Worm (Caenorhabditis elegans) whole organism, young adult: ENCODE measurements around the gene C28H8.8.

Experiments
- B0019.2 ChIP-seq: fragments of 200-800 bp; sonication (Bioruptor generic); conservative IDR thresholded peaks from 2 replicates; pipeline ENCODE4 v1.3.6; 2022; ENCODE audit warnings: missing genetic modification reagents, missing genetic modification characterization, missing compliant biosample characterization
- B0261.1 ChIP-seq: sonication (generic microtip); optimal IDR thresholded peaks from 2 replicates; lab custom pipeline; 2016; ENCODE audit warnings: mild to moderate bottlenecking, missing genetic modification characterization, moderate library complexity, missing compliant biosample characterization
- B0336.3 ChIP-seq: fragments of 200-800 bp; sonication (Bioruptor generic); IDR thresholded peaks from 2 replicates; pipeline ENCODE4 v1.3.6; 2022; ENCODE audit warnings: missing genetic modification characterization, missing compliant biosample characterization
- F33H1.4 ChIP-seq: fragments of 200-800 bp; sonication (Bioruptor generic); IDR thresholded peaks from 2 replicates; pipeline ENCODE4 v1.3.6; 2022; ENCODE audit warnings: missing genetic modification reagents, missing genetic modification characterization, missing compliant biosample characterization
- F37B4.10 ChIP-seq: fragments of 200-800 bp; sonication (Bioruptor generic); IDR thresholded peaks from 2 replicates; pipeline ENCODE4 v1.3.6; 2022; ENCODE audit warnings: missing genetic modification characterization, missing compliant biosample characterization
- F49E8.2 ChIP-seq: sonication (generic microtip); optimal IDR thresholded peaks from 3 replicates; lab custom pipeline; 2017; ENCODE audit warnings: missing genetic modification characterization, mild to moderate bottlenecking, missing compliant biosample characterization, antibody characterized with exemption, moderate library complexity; ENCODE audit not compliant: insufficient read depth
- F52B5.7 ChIP-seq: sonication (generic microtip); optimal IDR thresholded peaks from 2 replicates; lab custom pipeline; 2016; ENCODE audit warnings: mild to moderate bottlenecking, missing genetic modification characterization, missing compliant biosample characterization
- F55B11.4 ChIP-seq: sonication (generic microtip); optimal IDR thresholded peaks from 2 replicates; lab custom pipeline; 2016; ENCODE audit warnings: missing compliant biosample characterization, missing genetic modification characterization, borderline replicate concordance; ENCODE audit not compliant: insufficient read depth
- F57A8.1 ChIP-seq: fragments of 200-800 bp; sonication (Bioruptor generic); optimal IDR thresholded peaks from 2 replicates; lab custom pipeline; 2018; ENCODE audit warnings: mild to moderate bottlenecking, missing genetic modification characterization, moderate library complexity, missing compliant biosample characterization
- Y95B8A.8 ChIP-seq: fragments of 200-800 bp; sonication (Bioruptor generic); IDR thresholded peaks from 2 replicates; pipeline ENCODE4 v1.3.6; 2022; ENCODE audit warnings: missing genetic modification reagents, missing genetic modification characterization, missing compliant biosample characterization
- akir-1 ChIP-seq: fragments of 200-800 bp; sonication (Bioruptor generic); optimal IDR thresholded peaks from 2 replicates; lab custom pipeline; 2018; ENCODE audit warnings: mild to moderate bottlenecking, missing genetic modification characterization, moderate library complexity, missing compliant biosample characterization
- ama-1 ChIP-seq, 3 experiments: fragments of 150-350 bp in 1 of 3; sonication (generic microtip) in 2 of 3; optimal IDR thresholded peaks; 2 replicates each; lab custom pipeline; 2014 to 2018; ENCODE audit warnings: missing biosample characterization in 2 of 3, missing genetic modification characterization in 2 of 3, missing genetic modification reagents in 2 of 3
- aptf-2 ChIP-seq: fragments of 200-800 bp; sonication (Bioruptor generic); conservative IDR thresholded peaks from 2 replicates; pipeline ENCODE4 v1.3.6; 2022; ENCODE audit warnings: missing genetic modification reagents, missing genetic modification characterization, missing compliant biosample characterization
- aptf-3 ChIP-seq: fragments of 200-800 bp; sonication (Bioruptor generic); IDR thresholded peaks from 2 replicates; pipeline ENCODE4 v1.3.6; 2022; ENCODE audit warnings: missing genetic modification characterization, missing compliant biosample characterization
- athp-1 ChIP-seq: sonication (generic microtip); optimal IDR thresholded peaks from 2 replicates; lab custom pipeline; 2017; ENCODE audit warnings: mild to moderate bottlenecking, missing genetic modification characterization, missing compliant biosample characterization
- attf-3 ChIP-seq: fragments of 200-800 bp; sonication (Bioruptor generic); conservative IDR thresholded peaks from 2 replicates; pipeline ENCODE4 v1.3.6; 2022; ENCODE audit warnings: missing genetic modification reagents, missing genetic modification characterization, missing compliant biosample characterization
- attf-5 ChIP-seq: fragments of 200-800 bp; sonication (Bioruptor generic); optimal IDR thresholded peaks from 2 replicates; lab custom pipeline; 2018; ENCODE audit warnings: mild to moderate bottlenecking, missing genetic modification characterization, missing compliant biosample characterization
- ccch-3 ChIP-seq: fragments of 200-800 bp; sonication (Bioruptor generic); optimal IDR thresholded peaks from 2 replicates; lab custom pipeline; 2018; ENCODE audit warnings: mild to moderate bottlenecking, missing genetic modification characterization, missing compliant biosample characterization
- ceh-58 ChIP-seq: fragments of 200-800 bp; sonication (Bioruptor generic); IDR thresholded peaks from 2 replicates; pipeline ENCODE4 v1.3.6; 2022; ENCODE audit warnings: missing genetic modification characterization, missing compliant biosample characterization
- die-1 ChIP-seq: sonication (generic microtip); optimal IDR thresholded peaks from 2 replicates; lab custom pipeline; 2016; ENCODE audit warnings: missing genotype, mild to moderate bottlenecking, missing genetic modification characterization, missing compliant biosample characterization
- dpl-1 ChIP-seq: fragments of 150-350 bp; optimal IDR thresholded peaks from 2 replicates; lab custom pipeline; 2014; ENCODE audit warnings: missing biosample characterization, missing genetic modification reagents, missing genetic modification characterization
- fkh-3 ChIP-seq: sonication (generic microtip); optimal IDR thresholded peaks from 2 replicates; lab custom pipeline; 2016; ENCODE audit warnings: mild to moderate bottlenecking, missing genetic modification characterization, missing compliant biosample characterization
- hsf-1 ChIP-seq: fragments of 200-800 bp; sonication (Bioruptor generic); IDR thresholded peaks from 2 replicates; pipeline ENCODE4 v1.3.6; 2022; ENCODE audit warnings: missing genetic modification reagents, missing genetic modification characterization, missing compliant biosample characterization
- let-607 ChIP-seq, 2 experiments: fragments of 200-800 bp in 1 of 2; sonication (Bioruptor generic) in 1 of 2; sonication (generic microtip) in 1 of 2; optimal IDR thresholded peaks; 2 replicates each; lab custom pipeline; 2016 to 2018; ENCODE audit warnings: mild to moderate bottlenecking in 2 of 2, missing compliant biosample characterization in 2 of 2, missing genetic modification characterization in 2 of 2, moderate library complexity in 2 of 2, missing genotype in 1 of 2
- lin-26 ChIP-seq: fragments of 200-800 bp; sonication (Bioruptor generic); IDR thresholded peaks from 2 replicates; pipeline ENCODE4 v1.3.6; 2022; ENCODE audit warnings: missing genetic modification reagents, missing genetic modification characterization, missing compliant biosample characterization
- lsl-1 ChIP-seq: fragments of 200-800 bp; sonication (Bioruptor generic); optimal IDR thresholded peaks from 2 replicates; lab custom pipeline; 2018; ENCODE audit warnings: mild to moderate bottlenecking, missing genetic modification characterization, moderate library complexity, missing compliant biosample characterization
- madf-6 ChIP-seq: fragments of 200-800 bp; sonication (Bioruptor generic); IDR thresholded peaks from 2 replicates; pipeline ENCODE4 v1.3.6; 2022; ENCODE audit warnings: missing genetic modification reagents, missing genetic modification characterization, missing compliant biosample characterization
- mel-28 ChIP-seq: sonication (generic microtip); optimal IDR thresholded peaks from 2 replicates; lab custom pipeline; 2016; ENCODE audit warnings: borderline replicate concordance, mild to moderate bottlenecking, missing genetic modification characterization, missing compliant biosample characterization
- nfya-1 ChIP-seq: sonication (generic microtip); optimal IDR thresholded peaks from 2 replicates; lab custom pipeline; 2017; ENCODE audit warnings: antibody characterized with exemption, missing compliant biosample characterization, missing genetic modification characterization, borderline replicate concordance; ENCODE audit not compliant: insufficient read depth
- nfyb-1 ChIP-seq: fragments of 200-800 bp; sonication (Bioruptor generic); IDR thresholded peaks from 2 replicates; pipeline ENCODE4 v1.3.6; 2022; ENCODE audit warnings: missing genetic modification reagents, missing genetic modification characterization, missing compliant biosample characterization
- nhr-27 ChIP-seq: fragments of 200-800 bp; sonication (Bioruptor generic); optimal IDR thresholded peaks from 2 replicates; lab custom pipeline; 2018; ENCODE audit warnings: mild to moderate bottlenecking, missing genetic modification characterization, moderate library complexity, missing compliant biosample characterization
- nhr-80 ChIP-seq: sonication (generic microtip); optimal IDR thresholded peaks from 2 replicates; lab custom pipeline; 2016; ENCODE audit warnings: missing genetic modification characterization, missing compliant biosample characterization
- pbrm-1 ChIP-seq: fragments of 200-800 bp; sonication (Bioruptor generic); IDR thresholded peaks from 2 replicates; pipeline ENCODE4 v1.3.6; 2022; ENCODE audit warnings: missing genetic modification reagents, missing genetic modification characterization, missing compliant biosample characterization
- repo-1 ChIP-seq: sonication (generic microtip); optimal IDR thresholded peaks from 2 replicates; lab custom pipeline; 2017; ENCODE audit warnings: mild to moderate bottlenecking, missing genetic modification characterization, missing compliant biosample characterization
- unc-130 ChIP-seq: sonication (generic microtip); optimal IDR thresholded peaks from 2 replicates; lab custom pipeline; 2016; ENCODE audit warnings: missing genetic modification reagents, missing genetic modification characterization, missing compliant biosample characterization
- unc-62 ChIP-seq: fragments of 150-350 bp; optimal IDR thresholded peaks from 2 replicates; lab custom pipeline; 2014; ENCODE audit warnings: missing biosample characterization, missing genetic modification reagents, missing genetic modification characterization
- ztf-22 ChIP-seq: fragments of 200-800 bp; sonication (Bioruptor generic); optimal IDR thresholded peaks from 2 replicates; lab custom pipeline; 2018; ENCODE audit warnings: mild to moderate bottlenecking, missing genetic modification characterization, moderate library complexity, missing compliant biosample characterization

The C28H8.8 gene

ce11 chrIII:5871760-5872159 lies 16.8 kb downstream of the C28H8.8 start, which contains the start of the genes F01F1.11 and F01F1.3 (continued):
- TF ChIP-seq let-607 (tag; optimal IDR thresholded peaks at IDR 0.05; lab: Kevin White, UChicago) (peak in 1 of 2 experiments; percentile 57), nhr-27 (tag; lab: Kevin White, UChicago) (no peak), F57A8.1 (GFP tag; lab: Kevin White, UChicago) (no peak), F49E8.2 (tag; lab: Kevin White, UChicago) (peak; percentile 42), attf-3 (GFP tag; lab: Robert Waterston, UW) (peak; percentile 69), die-1 (tag; lab: Kevin White, UChicago) (no peak), pbrm-1 (peak; percentile 57; the same call in 1 of the 2 replicates), F33H1.4 (GFP tag; lab: Robert Waterston, UW) (peak; percentile 63), B0019.2 (GFP tag; lab: Robert Waterston, UW) (0 out of 2 replicates have a peak, but pooled peaks have one; percentile 15), mel-28 (no peak), B0261.1 (no peak), B0336.3 (0 out of 2 replicates have a peak, but pooled peaks have one; percentile 15), hsf-1 (no peak), attf-5 (GFP tag; lab: Kevin White, UChicago) (peak; percentile 5), Y95B8A.8 (GFP tag; lab: Robert Waterston, UW) (no peak), akir-1 (no peak), fkh-3 (tag; lab: Kevin White, UChicago) (no peak), unc-130 (GFP tag; lab: Kevin White, UChicago) (peak; percentile 91), ceh-58 (GFP tag; lab: Robert Waterston, UW) (no peak), ztf-22 (GFP tag; lab: Kevin White, UChicago) (no peak), repo-1 (tag; lab: Kevin White, UChicago) (no peak), lin-26 (no peak), madf-6 (GFP tag; lab: Robert Waterston, UW) (peak; percentile 80), F37B4.10 (GFP tag; lab: Robert Waterston, UW) (no peak), F55B11.4 (tag; lab: Kevin White, UChicago) (no peak), unc-62 (GFP tag; lab: Kevin White, UChicago) (no peak), ccch-3 (GFP tag; lab: Kevin White, UChicago) (peak; percentile 54), nfya-1 (tag; lab: Kevin White, UChicago) (no peak), ama-1 (optimal IDR thresholded peaks at IDR 0.05; lab: Kevin White, UChicago) (no peak), ama-1 (GFP tag; optimal IDR thresholded peaks at IDR 0.05; lab: Kevin White, UChicago) (no peak)

- TF ChIP-seq aptf-3 (GFP tag; lab: Robert Waterston, UW) (no peak), nfyb-1 (GFP tag; lab: Robert Waterston, UW) (no peak), F52B5.7 (tag; lab: Kevin White, UChicago) (no peak), dpl-1 (no peak), athp-1 (no peak), nhr-80 (tag; lab: Kevin White, UChicago) (no peak), aptf-2 (GFP tag; lab: Robert Waterston, UW) (no peak), lsl-1 (GFP tag; lab: Kevin White, UChicago) (no peak)
Observed at ce11 chrIII:5869429-5869828, 19.1 kb downstream of the C28H8.8 start, which contains the start of gene F01F1.15. F01F1.15 (minus strand) TSS chrIII:5869529.
